Worm (Caenorhabditis elegans) whole organism, L4/young adult: ENCODE measurements around the gene M01E10.3.

Experiments
- W03F9.2 ChIP-seq: fragments of 150-350 bp; optimal IDR thresholded peaks from 2 replicates; lab custom pipeline; 2014; ENCODE audit warnings: missing biosample characterization, missing genetic modification characterization
- dao-5 ChIP-seq: sonication (generic microtip); optimal IDR thresholded peaks from 2 replicates; lab custom pipeline; 2016; ENCODE audit warnings: missing genotype, missing genetic modification characterization, moderate library complexity, missing compliant biosample characterization

DNA sequence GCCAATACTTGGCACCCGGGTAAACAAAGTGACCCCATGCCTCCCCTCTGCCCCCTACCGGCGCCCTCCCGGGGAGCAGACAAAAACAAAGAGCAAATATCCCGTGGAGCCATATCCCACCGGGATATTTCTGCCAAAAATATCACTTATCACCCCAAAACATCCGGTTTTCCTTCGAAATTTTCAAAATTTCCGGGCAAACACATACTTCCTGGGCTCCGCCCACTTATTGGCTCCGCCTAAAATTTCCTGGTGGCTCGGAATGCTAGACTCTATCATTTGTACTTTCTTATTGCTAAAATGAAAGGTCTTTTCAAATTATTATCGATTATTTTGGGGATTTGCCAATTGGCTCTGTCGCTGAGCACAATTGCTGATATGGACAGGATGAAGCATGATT is 48.3 kb downstream of the M01E10.3 start, which contains the start of gene Y39A3B.1:
- TF ChIP-seq W03F9.2 (tag; lab: Kevin White, UChicago) (no peak), dao-5 (no peak)
